Worm (Caenorhabditis elegans): Measurements from ENCODE around the gene lin-2.

lin-2 gene

DNA sequence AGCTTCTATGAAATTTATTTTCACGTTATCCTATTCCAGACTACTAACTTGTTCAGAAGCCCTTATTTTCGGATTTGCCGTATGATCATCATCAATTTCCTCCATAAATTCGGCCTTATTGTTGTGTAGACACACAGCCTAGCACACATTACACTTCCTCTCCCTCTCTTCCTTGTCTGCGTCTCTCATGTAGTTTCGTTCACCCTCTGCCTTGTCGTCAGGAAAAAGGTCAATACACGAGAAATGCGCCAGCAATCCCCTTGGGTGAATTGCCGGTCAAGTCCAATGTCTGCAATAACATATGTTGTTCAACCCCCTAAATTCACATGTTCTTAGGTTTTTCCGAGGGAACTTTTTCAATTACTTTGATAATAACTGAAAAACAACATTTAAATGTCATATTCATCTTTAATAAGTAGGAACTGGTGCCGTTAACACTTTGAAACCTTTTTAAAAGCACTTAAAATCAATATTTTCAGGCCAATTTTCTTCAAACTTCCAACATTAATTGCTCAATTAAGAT lies 20.0 kb downstream of the lin-2 start, which contains the start of gene F17E5.2 (continued):
- no peak for TF ChIP-seq che-1 (tag; optimal IDR thresholded peaks at IDR 0.05)
- TF ChIP-seq ceh-34 (tag; optimal IDR thresholded peaks at IDR 0.05), result peak; percentile 77
- peak; percentile 32 for TF ChIP-seq rnt-1 (tag; optimal IDR thresholded peaks at IDR 0.05)
- TF ChIP-seq pros-1 (tag; optimal IDR thresholded peaks at IDR 0.05), result peak; percentile 78
- no peak for TF ChIP-seq K02D7.2 (tag; optimal IDR thresholded peaks at IDR 0.05)
- TF ChIP-seq pax-1 (tag; optimal IDR thresholded peaks at IDR 0.05), result no peak
- no peak for TF ChIP-seq dve-1 (tag; optimal IDR thresholded peaks at IDR 0.05)
- TF ChIP-seq sox-2 (GFP tag; IDR thresholded peaks at IDR 0.05), result no peak
- no peak for TF ChIP-seq ceh-9 (tag; optimal IDR thresholded peaks at IDR 0.05)
- TF ChIP-seq dmd-4 (tag; optimal IDR thresholded peaks at IDR 0.05; ENCODE audit: borderline replicate concordance), result no peak
- no peak for TF ChIP-seq ztf-16 (tag; optimal IDR thresholded peaks at IDR 0.05)
- TF ChIP-seq fkh-10 (GFP tag; optimal IDR thresholded peaks at IDR 0.05), result no peak
- TF ChIP-seq lin-11 (tag; optimal IDR thresholded peaks at IDR 0.05), result no peak
- TF ChIP-seq ceh-30 (tag; optimal IDR thresholded peaks at IDR 0.05), result peak; percentile 94
- peak; percentile 20 for TF ChIP-seq ceh-6 (GFP tag; optimal IDR thresholded peaks at IDR 0.05)
- no peak for TF ChIP-seq pha-2 (tag; optimal IDR thresholded peaks at IDR 0.05)
- no peak for TF ChIP-seq nhr-232 (tag; optimal IDR thresholded peaks at IDR 0.05)
- no peak for TF ChIP-seq ceh-45 (GFP tag; IDR thresholded peaks at IDR 0.05)
- TF ChIP-seq hlh-8 (tag; optimal IDR thresholded peaks at IDR 0.05), result peak; percentile 70
- TF ChIP-seq elt-4 (tag; optimal IDR thresholded peaks at IDR 0.05), result no peak
- TF ChIP-seq ttx-3 (tag; optimal IDR thresholded peaks at IDR 0.05), result no peak
- TF ChIP-seq nhr-11 (tag; optimal IDR thresholded peaks at IDR 0.05), result no peak
- TF ChIP-seq unc-55 (GFP tag; optimal IDR thresholded peaks at IDR 0.05), result peak; percentile 71
- TF ChIP-seq hlh-13 (GFP tag; optimal IDR thresholded peaks at IDR 0.05), result no peak
- TF ChIP-seq ceh-48 (tag; optimal IDR thresholded peaks at IDR 0.05), result peak; percentile 71
- TF ChIP-seq hlh-30 (tag; optimal IDR thresholded peaks at IDR 0.05; ENCODE audit: insufficient read depth), result peak; percentile 32
- no peak for TF ChIP-seq C38D4.7 (GFP tag; optimal IDR thresholded peaks at IDR 0.05)
- TF ChIP-seq F13H6.1 (tag; optimal IDR thresholded peaks at IDR 0.05), result peak; percentile 12

DNA sequence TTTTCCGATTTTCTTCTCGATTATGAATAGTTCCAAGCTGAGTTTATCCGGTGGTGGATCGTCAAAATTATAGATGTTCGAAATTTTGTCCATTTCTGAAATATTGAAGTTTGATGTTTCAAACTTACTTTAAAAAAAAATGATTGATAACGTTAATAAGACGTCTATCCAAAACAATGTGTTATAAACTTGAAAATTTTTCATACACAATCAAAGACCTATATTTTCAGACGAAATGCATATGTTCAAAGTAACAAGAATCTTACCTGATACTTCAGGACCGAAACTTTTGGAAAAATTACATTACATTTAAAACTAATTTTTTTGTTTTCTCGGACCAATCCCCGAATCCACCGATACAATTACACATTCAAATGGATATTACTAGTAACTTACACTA lies 22.5 kb downstream of the lin-2 start, which contains the start of gene nekl-3:
Gene nekl-3 (minus strand): TSS at position 101 of the 400 bp plus-strand sequence.
- TF ChIP-seq lim-6 (tag; optimal IDR thresholded peaks at IDR 0.05) (no peak), ceh-31 (tag; optimal IDR thresholded peaks at IDR 0.05) (no peak), ceh-22 (tag; optimal IDR thresholded peaks at IDR 0.05) (no peak), lin-11 (tag; optimal IDR thresholded peaks at IDR 0.05) (no peak)

DNA sequence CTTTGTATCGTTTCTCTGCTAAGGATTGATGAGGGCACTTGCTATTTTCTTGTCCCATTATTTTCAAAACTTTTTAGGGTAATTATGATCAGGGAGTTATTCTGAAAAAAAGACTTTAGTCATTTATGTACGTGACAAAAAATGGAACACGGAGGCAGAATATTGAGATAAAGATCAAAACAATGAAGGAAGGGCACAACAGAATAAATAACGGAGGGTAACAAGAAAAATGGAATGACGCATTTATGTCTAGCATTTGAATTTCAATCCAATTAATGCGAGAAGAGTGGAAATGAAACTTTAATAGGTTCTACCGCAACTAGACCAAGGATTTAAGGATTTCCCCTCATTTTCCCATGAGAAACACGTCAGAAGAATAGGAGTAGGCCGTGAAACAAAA lies 35.5 kb downstream of the lin-2 start, which contains the start of gene glb-13:
Gene glb-13 (minus strand): TSS at position 101 of the 400 bp plus-strand sequence.
- no peak for TF ChIP-seq fkh-6 (tag; optimal IDR thresholded peaks at IDR 0.05)
- no peak for TF ChIP-seq ztf-16 (tag; optimal IDR thresholded peaks at IDR 0.05)
- TF ChIP-seq unc-55 (GFP tag; optimal IDR thresholded peaks at IDR 0.05), result no peak
- no peak for TF ChIP-seq unc-42 (tag; optimal IDR thresholded peaks at IDR 0.05)
- TF ChIP-seq sox-2 (GFP tag; IDR thresholded peaks at IDR 0.05), result no peak
- TF ChIP-seq ceh-24 (tag; optimal IDR thresholded peaks at IDR 0.05), result no peak
- no peak for TF ChIP-seq hlh-6 (tag; optimal IDR thresholded peaks at IDR 0.05)
- TF ChIP-seq odd-2 (tag; optimal IDR thresholded peaks at IDR 0.05), result no peak
- TF ChIP-seq pha-2 (tag; optimal IDR thresholded peaks at IDR 0.05), result no peak
- TF ChIP-seq ceh-18 (tag; optimal IDR thresholded peaks at IDR 0.05), result no peak
- no peak for TF ChIP-seq ceh-9 (tag; optimal IDR thresholded peaks at IDR 0.05)
- no peak for TF ChIP-seq dmd-4 (tag; optimal IDR thresholded peaks at IDR 0.05; ENCODE audit: borderline replicate concordance)
- no peak for TF ChIP-seq nfya-1 (tag; optimal IDR thresholded peaks at IDR 0.05)
- no peak for TF ChIP-seq fax-1 (tag; optimal IDR thresholded peaks at IDR 0.05)
- no peak for TF ChIP-seq tbx-7 (tag; optimal IDR thresholded peaks at IDR 0.05)
- TF ChIP-seq ttx-3 (tag; optimal IDR thresholded peaks at IDR 0.05), result no peak
